Worm (Caenorhabditis elegans) whole organism, mixed stage, embryonic: ENCODE results near the gene T28F3.11.

Source experiments
- bed-3 ChIP-seq: fragments of 200-800 bp; sonication (Bioruptor generic); optimal IDR thresholded peaks from 3 replicates; lab custom pipeline; 2018; ENCODE audit warnings: mild to moderate bottlenecking, missing genetic modification characterization, moderate library complexity, missing compliant biosample characterization
- blmp-1 ChIP-seq: fragments of 150-350 bp; optimal IDR thresholded peaks from 2 replicates; lab custom pipeline; 2014; ENCODE audit warnings: missing biosample characterization, missing genetic modification characterization
- elt-3 ChIP-seq: fragments of 150-350 bp; optimal IDR thresholded peaks from 2 replicates; lab custom pipeline; 2014; ENCODE audit warnings: missing biosample characterization, missing genetic modification characterization
- lsy-2 ChIP-seq: fragments of 150-350 bp; optimal IDR thresholded peaks from 2 replicates; lab custom pipeline; 2014; ENCODE audit warnings: missing biosample characterization, missing genetic modification characterization
- nhr-28 ChIP-seq: fragments of 150-350 bp; optimal IDR thresholded peaks from 2 replicates; lab custom pipeline; 2014; ENCODE audit warnings: missing biosample characterization, missing genetic modification characterization
- nhr-76 ChIP-seq: sonication (generic microtip); optimal IDR thresholded peaks from 2 replicates; lab custom pipeline; 2017; ENCODE audit warnings: missing biosample characterization, missing genetic modification characterization
- pha-4 ChIP-seq: fragments of 150-350 bp; optimal IDR thresholded peaks from 2 replicates; lab custom pipeline; 2018; ENCODE audit warnings: missing biosample characterization, missing genetic modification reagents, missing genetic modification characterization
- unc-62 ChIP-seq: fragments of 150-350 bp; optimal IDR thresholded peaks from 2 replicates; lab custom pipeline; 2014; ENCODE audit warnings: missing biosample characterization, missing genetic modification reagents, missing genetic modification characterization
- zip-8 ChIP-seq: fragments of 150-350 bp; optimal IDR thresholded peaks from 2 replicates; lab custom pipeline; 2014; ENCODE audit warnings: missing biosample characterization, missing genetic modification characterization
- ztf-11 ChIP-seq: fragments of 150-350 bp; optimal IDR thresholded peaks from 2 replicates; lab custom pipeline; 2014; ENCODE audit warnings: missing biosample characterization, missing genetic modification characterization

- TF ChIP-seq ztf-11 (tag; lab: Kevin White, UChicago) = no peak
- no peak for TF ChIP-seq bed-3 (GFP tag; lab: Kevin White, UChicago)
- no peak for TF ChIP-seq nhr-76
- no peak for TF ChIP-seq zip-8 (tag; lab: Kevin White, UChicago)
- no peak for TF ChIP-seq nhr-28
- no peak for TF ChIP-seq pha-4 (tag; lab: Kevin White, UChicago)
- TF ChIP-seq lsy-2 (tag; lab: Kevin White, UChicago) = no peak
- no peak for TF ChIP-seq unc-62 (GFP tag; lab: Kevin White, UChicago)
- TF ChIP-seq blmp-1 = no peak
- no peak for TF ChIP-seq elt-3 (tag; lab: Kevin White, UChicago)
Observed at ce11 chrIV:17275281-17275680, 16.2 kb downstream of the T28F3.11 start, which contains the start of gene lhfp-4.
